Worm (Caenorhabditis elegans): ENCODE measurements around the gene ndub-3.

ce11 chrII:8921456-8921855 is 43.2 kb downstream of the ndub-3 start:
- no peak for TF ChIP-seq ztf-23 (GFP tag; IDR thresholded peaks at IDR 0.05)
- TF ChIP-seq ztf-29 (GFP tag; IDR thresholded peaks at IDR 0.05), result no peak
- TF ChIP-seq cog-1 (tag; optimal IDR thresholded peaks at IDR 0.05), result no peak
- TF ChIP-seq ref-1 (GFP tag; conservative IDR thresholded peaks at IDR 0.05), result no peak
- TF ChIP-seq T22C8.4 (GFP tag; IDR thresholded peaks at IDR 0.05), result no peak
- no peak for TF ChIP-seq klf-2 (GFP tag; conservative IDR thresholded peaks at IDR 0.05)
- no peak for TF ChIP-seq med-1 (GFP tag; optimal IDR thresholded peaks at IDR 0.05; ENCODE audit: insufficient read depth)
- TF ChIP-seq tab-1 (GFP tag; IDR thresholded peaks at IDR 0.05), result no peak
- TF ChIP-seq flt-1 (GFP tag; IDR thresholded peaks at IDR 0.05), result no peak

Measured in whole organism, midembryonic.